Fruit fly (Drosophila melanogaster) whole organism, prepupa: ENCODE results near the gene smal.

Experiments used
- Blimp-1 ChIP-seq: fragments of 200-800 bp; sonication (Bioruptor generic); optimal IDR thresholded peaks from 3 replicates; lab custom pipeline; 2017; ENCODE audit warnings: missing biosample characterization, missing genetic modification characterization, mild to moderate bottlenecking, moderate library complexity, missing genetic modification reagents
- CG16779 ChIP-seq: fragments of 200-800 bp; sonication (Bioruptor generic); optimal IDR thresholded peaks from 3 replicates; lab custom pipeline; 2017; ENCODE audit warnings: missing biosample characterization, mild to moderate bottlenecking, missing genetic modification characterization
- CG32006 ChIP-seq: fragments of 200-800 bp; sonication (Bioruptor generic); optimal IDR thresholded peaks from 3 replicates; lab custom pipeline; 2017; ENCODE audit warnings: missing biosample characterization, mild to moderate bottlenecking, missing genetic modification characterization
- lz ChIP-seq: fragments of 200-800 bp; sonication (Bioruptor generic); optimal IDR thresholded peaks from 3 replicates; lab custom pipeline; 2016; ENCODE audit warnings: missing biosample characterization, missing genetic modification characterization
- salr ChIP-seq, 2 experiments: fragments of 200-800 bp; sonication (Bioruptor generic); optimal IDR thresholded peaks; 3 replicates each; lab custom pipeline; 2016 to 2018; ENCODE audit warnings: missing biosample characterization in 2 of 2, missing genetic modification characterization in 2 of 2, mild to moderate bottlenecking in 1 of 2
- vri ChIP-seq: fragments of 200-800 bp; sonication (Bioruptor generic); optimal IDR thresholded peaks from 3 replicates; lab custom pipeline; 2016; ENCODE audit warnings: missing biosample characterization, mild to moderate bottlenecking, missing genetic modification characterization

DNA sequence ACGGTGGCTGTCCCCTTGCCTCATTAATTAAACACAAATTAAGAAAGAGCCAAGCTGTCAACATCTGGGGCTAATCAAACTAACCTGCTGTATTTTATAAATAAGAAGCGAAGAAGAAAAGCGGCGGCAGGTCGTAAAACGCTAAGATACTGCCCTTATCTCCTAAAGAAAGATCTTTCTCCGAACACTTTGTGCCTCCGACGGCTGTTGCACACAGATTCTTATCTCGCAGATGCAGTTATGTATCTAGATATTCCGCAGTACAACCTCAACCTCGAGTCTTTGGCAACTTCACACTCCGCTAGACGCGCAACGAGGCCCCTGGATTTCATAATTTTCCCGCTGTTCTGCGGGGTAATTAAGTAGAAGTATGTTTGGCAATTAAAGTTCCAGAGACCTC is 1.1 kb downstream of the smal start:
- TF ChIP-seq lz (GFP tag; lab: Kevin White, UChicago), result no peak
- TF ChIP-seq CG16779 (tag; lab: Kevin White, UChicago), result no peak
- no peak for TF ChIP-seq CG32006 (GFP tag; lab: Kevin White, UChicago)
- TF ChIP-seq vri (GFP tag; lab: Kevin White, UChicago), result no peak
- TF ChIP-seq Blimp-1 (GFP tag; lab: Kevin White, UChicago), result no peak
- TF ChIP-seq salr (GFP tag; optimal IDR thresholded peaks at IDR 0.05; lab: Kevin White, UChicago), result no peak
